Fruit fly (Drosophila melanogaster) whole organism, pupa: ENCODE results near the gene promL.
A peak's percentile ranks its signal among the peaks of the same experiment; 100 is the strongest.

Experiments
- CG13204 ChIP-seq: fragments of 200-800 bp; sonication (Bioruptor generic); optimal IDR thresholded peaks from 2 replicates; lab custom pipeline; 2018; ENCODE audit warnings: missing biosample characterization, mild to moderate bottlenecking, missing genetic modification characterization, moderate library complexity
- CG14655 ChIP-seq: fragments of 200-800 bp; sonication (Bioruptor generic); optimal IDR thresholded peaks from 3 replicates; lab custom pipeline; 2017; ENCODE audit warnings: mild to moderate bottlenecking, missing biosample characterization, missing genetic modification reagents, missing genetic modification characterization
- CG32121 ChIP-seq: fragments of 200-800 bp; sonication (Bioruptor generic); IDR thresholded peaks from 2 replicates; pipeline ENCODE4 v1.3.6; 2022; ENCODE audit warnings: missing biosample characterization, missing genetic modification characterization
- CG4496 ChIP-seq: fragments of 200-800 bp; sonication (Bioruptor generic); IDR thresholded peaks from 3 replicates; pipeline ENCODE4 v1.3.6; 2022; ENCODE audit warnings: missing biosample characterization, missing genetic modification characterization
- CG8159 ChIP-seq: fragments of 200-800 bp; sonication (Bioruptor generic); optimal IDR thresholded peaks from 3 replicates; lab custom pipeline; 2018; ENCODE audit warnings: missing biosample characterization, mild to moderate bottlenecking, missing genetic modification characterization, moderate library complexity
- CG8301 ChIP-seq: fragments of 200-800 bp; sonication (Bioruptor generic); optimal IDR thresholded peaks from 2 replicates; lab custom pipeline; 2018; ENCODE audit warnings: missing biosample characterization, mild to moderate bottlenecking, missing genetic modification characterization
- EcR ChIP-seq: fragments of 200-800 bp; sonication (Bioruptor generic); optimal IDR thresholded peaks from 3 replicates; lab custom pipeline; 2019; ENCODE audit warnings: missing biosample characterization, missing genetic modification characterization, mild to moderate bottlenecking, moderate library complexity, missing genetic modification reagents
- Ets98B ChIP-seq: fragments of 200-800 bp; sonication (Bioruptor generic); IDR thresholded peaks from 2 replicates; pipeline ENCODE4 v1.3.6; 2022; ENCODE audit warnings: missing biosample characterization, missing genetic modification characterization
- gl ChIP-seq: fragments of 200-800 bp; sonication (Bioruptor generic); optimal IDR thresholded peaks from 2 replicates; lab custom pipeline; 2018; ENCODE audit warnings: missing biosample characterization, mild to moderate bottlenecking, missing genetic modification characterization
- rn ChIP-seq: fragments of 200-800 bp; sonication (Bioruptor generic); IDR thresholded peaks from 2 replicates; pipeline ENCODE4 v1.3.6; 2022; ENCODE audit warnings: missing biosample characterization, missing genetic modification characterization

DNA sequence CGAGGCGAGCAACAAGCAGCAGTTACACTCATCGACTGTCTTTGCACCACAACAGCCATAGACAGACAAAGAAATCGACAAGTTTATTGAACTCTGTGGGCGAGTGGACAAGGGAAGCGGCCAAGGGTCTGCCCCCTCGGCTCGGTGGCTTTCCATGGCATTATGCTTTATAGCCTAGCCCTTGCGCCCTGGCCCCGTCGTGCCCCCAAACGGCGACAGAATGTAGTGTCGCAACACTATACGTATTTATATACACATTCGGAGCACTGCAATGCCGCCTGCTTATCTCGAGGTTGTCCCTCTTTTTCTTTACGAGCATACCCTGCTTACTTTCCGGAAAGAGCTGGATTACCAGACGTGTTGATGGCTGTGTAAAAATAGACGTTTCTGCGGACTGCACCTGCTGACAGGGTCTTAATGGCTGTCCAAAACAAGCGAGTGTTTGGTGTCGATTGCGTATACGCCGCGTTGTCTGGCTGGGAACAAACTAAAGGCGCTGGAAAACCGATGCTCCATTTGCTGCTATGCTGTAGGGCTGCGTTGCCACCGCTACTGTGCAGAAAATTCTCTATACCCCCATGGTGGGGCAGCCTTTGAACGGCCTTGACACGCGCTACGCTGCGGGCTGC is 4.7 kb downstream of the promL start:
- TF ChIP-seq gl (tag; lab: Kevin White, UChicago), result no peak
- TF ChIP-seq EcR (GFP tag; lab: Kevin White, UChicago), result peak; percentile 97
- no peak for TF ChIP-seq CG14655 (GFP tag; lab: Kevin White, UChicago)
- peak; percentile 31; the same call in 1 of the 2 replicates for TF ChIP-seq CG32121
- peak; percentile 17; the same call in 1 of the 3 replicates for TF ChIP-seq CG4496 (GFP tag; lab: Robert Waterston, UW)
- no peak for TF ChIP-seq CG13204 (GFP tag; lab: Kevin White, UChicago)
- no peak for TF ChIP-seq CG8301
- TF ChIP-seq Ets98B (GFP tag; lab: Robert Waterston, UW), result no peak; the same call in 1 of the 2 replicates
- no peak for TF ChIP-seq CG8159 (tag; lab: Kevin White, UChicago)
- no peak for TF ChIP-seq rn
